Fruit fly (Drosophila melanogaster) whole organism: ENCODE measurements around the gene Nckx30C.

Experiments
- Dll ChIP-seq: fragments of >200 bp; optimal IDR thresholded peaks from 2 replicates; lab custom pipeline; 2017
- EcR ChIP-seq, 2 experiments: fragments of >200 bp; optimal IDR thresholded peaks; 2 replicates each; lab custom pipeline; 2017; ENCODE audit warnings: missing biosample characterization in 2 of 2, missing genetic modification characterization in 2 of 2, missing genetic modification reagents in 2 of 2
- pan ChIP-seq: fragments of >200 bp; optimal IDR thresholded peaks from 2 replicates; lab custom pipeline; 2017
- usp ChIP-seq: fragments of >200 bp; optimal IDR thresholded peaks from 2 replicates; lab custom pipeline; 2017; ENCODE audit warnings: missing biosample characterization, missing genetic modification characterization, mixed read lengths

dm6 chr2L:9662977-9663376 lies 83.3 kb downstream of the Nckx30C start:
- TF ChIP-seq pan (lab: Kevin White, UChicago), result no peak
- TF ChIP-seq Dll (lab: Kevin White, UChicago), result no peak
- no peak for TF ChIP-seq usp (GFP tag; lab: Kevin White, UChicago)
- TF ChIP-seq EcR (GFP tag; optimal IDR thresholded peaks at IDR 0.05; lab: Kevin White, UChicago), result no peak
